Worm (Caenorhabditis elegans) whole organism, midembryonic: ENCODE results near the gene ZK287.1.

Experiments
- T22C8.4 ChIP-seq: fragments of 200-800 bp; sonication (Bioruptor generic); IDR thresholded peaks from 2 replicates; pipeline ENCODE4 v1.3.6; 2022; ENCODE audit warnings: missing genetic modification characterization, missing compliant biosample characterization
- cog-1 ChIP-seq: sonication (generic microtip); optimal IDR thresholded peaks from 2 replicates; lab custom pipeline; 2016; ENCODE audit warnings: missing genetic modification characterization, missing compliant biosample characterization
- flt-1 ChIP-seq: fragments of 200-800 bp; sonication (Bioruptor generic); IDR thresholded peaks from 2 replicates; pipeline ENCODE4 v1.3.6; 2022; ENCODE audit warnings: missing genetic modification characterization, missing compliant biosample characterization
- med-1 ChIP-seq: sonication (generic microtip); optimal IDR thresholded peaks from 2 replicates; lab custom pipeline; 2017; ENCODE audit warnings: missing genetic modification characterization, mild to moderate bottlenecking, missing compliant biosample characterization, antibody characterized with exemption, missing genetic modification reagents; ENCODE audit not compliant: insufficient read depth
- ref-1 ChIP-seq: fragments of 200-800 bp; sonication (Bioruptor generic); conservative IDR thresholded peaks from 2 replicates; pipeline ENCODE4 v1.3.6; 2022; ENCODE audit warnings: missing genetic modification reagents, missing genetic modification characterization, missing compliant biosample characterization
- ztf-23 ChIP-seq: fragments of 200-800 bp; sonication (Bioruptor generic); IDR thresholded peaks from 2 replicates; pipeline ENCODE4 v1.3.6; 2022; ENCODE audit warnings: missing genetic modification reagents, missing genetic modification characterization, missing compliant biosample characterization
- ztf-29 ChIP-seq: fragments of 200-800 bp; sonication (Bioruptor generic); IDR thresholded peaks from 2 replicates; pipeline ENCODE4 v1.3.6; 2022; ENCODE audit warnings: missing genetic modification reagents, missing genetic modification characterization, missing compliant biosample characterization

DNA sequence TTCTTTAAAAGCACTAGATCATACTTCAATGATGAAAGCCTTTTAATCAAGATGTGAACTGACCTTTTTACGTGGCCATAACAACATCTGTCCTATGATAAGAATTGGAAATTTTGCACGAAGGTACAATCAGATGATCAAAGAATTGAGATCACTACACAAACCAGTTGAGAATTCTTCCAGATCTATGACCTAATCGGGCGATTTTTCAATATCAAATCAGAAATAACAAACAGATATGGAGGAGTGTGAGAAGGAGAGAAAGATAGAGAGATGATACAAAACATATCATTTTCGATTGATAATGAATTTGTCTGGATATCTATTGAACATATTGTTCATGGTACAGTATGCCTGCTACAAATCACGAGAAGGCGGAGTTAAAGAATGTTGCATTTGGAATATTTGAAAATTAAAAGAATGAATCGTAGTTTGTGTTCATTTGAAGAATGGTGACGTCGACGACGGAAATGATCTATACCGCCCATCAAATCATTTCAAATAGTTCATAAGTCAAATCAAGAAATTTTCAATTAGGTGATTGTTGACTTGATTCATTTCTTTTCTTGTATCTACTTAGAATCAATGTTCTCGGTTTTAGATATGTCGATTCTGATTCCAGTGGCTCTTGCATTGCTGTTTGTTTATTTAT is 12.2 kb upstream of the ZK287.1 start, which contains the start of gene cyp-29A4:
- no peak for TF ChIP-seq cog-1
- no peak for TF ChIP-seq ref-1 (GFP tag; lab: Robert Waterston, UW)
- TF ChIP-seq ztf-23 (GFP tag; lab: Robert Waterston, UW) = no peak
- no peak for TF ChIP-seq med-1 (GFP tag; lab: Kevin White, UChicago)
- TF ChIP-seq T22C8.4 = no peak
- TF ChIP-seq flt-1 (GFP tag; lab: Robert Waterston, UW) = no peak
- TF ChIP-seq ztf-29 (GFP tag; lab: Robert Waterston, UW) = no peak
